Fruit fly (Drosophila melanogaster) whole organism, larva: ENCODE data around the gene CG7326.

Source experiments
- noc ChIP-seq: fragments of 200-800 bp; sonication (Bioruptor generic); optimal IDR thresholded peaks from 3 replicates; lab custom pipeline; 2019; ENCODE audit warnings: missing biosample characterization, mild to moderate bottlenecking, missing genetic modification characterization, moderate library complexity

The CG7326 gene

DNA sequence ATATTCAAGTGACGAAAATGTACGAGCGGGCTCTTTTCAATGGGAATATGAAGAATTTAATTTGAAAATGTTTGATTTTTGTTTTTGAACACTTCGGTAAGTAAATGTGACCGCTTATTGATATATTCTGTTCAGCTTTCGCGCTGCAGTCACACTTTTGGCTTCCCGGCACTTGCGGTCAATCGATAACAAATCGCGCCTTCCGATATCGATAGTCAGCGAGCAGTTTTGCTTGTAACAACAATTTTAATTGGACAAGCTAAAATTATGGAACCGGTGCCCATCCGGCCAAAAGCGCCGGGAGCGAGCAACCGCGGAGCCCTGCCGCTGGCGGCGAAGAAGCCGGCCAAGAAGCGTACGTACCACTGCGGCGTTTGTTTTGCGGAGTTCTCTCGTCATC is 33.2 kb downstream of the CG7326 start, which contains the start of gene CG7101:
CG7101 (plus strand) TSS at position 196 of the 400 bp plus-strand sequence.
- TF ChIP-seq noc (tag; lab: Kevin White, UChicago) = no peak

DNA sequence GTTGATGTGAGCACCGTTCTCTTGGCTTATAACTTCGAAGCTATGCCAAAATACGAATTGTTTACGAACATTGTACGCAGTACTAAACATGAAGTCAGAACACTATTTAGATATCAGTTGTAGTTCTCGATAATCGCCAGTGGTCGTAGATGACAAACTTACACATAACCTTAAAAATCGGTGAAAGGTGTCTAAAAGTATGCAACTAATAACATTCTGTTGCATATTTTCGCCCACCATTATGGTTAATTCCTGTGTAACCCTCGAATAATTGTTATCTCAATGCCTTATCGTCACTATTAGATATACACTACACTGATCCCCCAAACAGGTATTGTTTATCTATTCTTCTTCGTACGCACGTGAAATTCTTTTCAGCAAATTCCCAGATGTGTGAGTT is 48.6 kb downstream of the CG7326 start:
- no peak for TF ChIP-seq noc (tag; lab: Kevin White, UChicago)

DNA sequence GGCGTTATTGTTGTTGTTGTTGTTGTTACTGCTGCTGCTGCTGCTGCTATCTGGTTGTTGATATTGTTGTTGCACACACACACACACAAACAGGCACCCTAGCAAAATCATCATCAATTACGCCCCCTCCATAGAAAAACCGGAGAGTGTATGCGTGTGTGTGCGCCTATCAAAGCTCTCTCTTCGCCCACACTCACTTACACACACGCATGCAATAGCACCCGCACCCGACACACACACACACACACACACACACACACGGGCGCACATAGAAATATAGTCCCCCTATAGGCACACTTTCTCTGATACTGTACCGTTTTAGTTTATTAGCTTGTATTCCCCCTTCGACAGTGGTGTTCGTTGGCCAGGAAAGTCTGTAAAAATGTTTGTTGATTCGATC is 49.2 kb downstream of the CG7326 start:
- no peak for TF ChIP-seq noc (tag; lab: Kevin White, UChicago)

dm6 chrX:18813049-18813448 is 50.5 kb downstream of the CG7326 start, which contains the start of gene CG42450:
CG42450 (plus strand) TSS chrX:18813297.
- no peak for TF ChIP-seq noc (tag; lab: Kevin White, UChicago)

DNA sequence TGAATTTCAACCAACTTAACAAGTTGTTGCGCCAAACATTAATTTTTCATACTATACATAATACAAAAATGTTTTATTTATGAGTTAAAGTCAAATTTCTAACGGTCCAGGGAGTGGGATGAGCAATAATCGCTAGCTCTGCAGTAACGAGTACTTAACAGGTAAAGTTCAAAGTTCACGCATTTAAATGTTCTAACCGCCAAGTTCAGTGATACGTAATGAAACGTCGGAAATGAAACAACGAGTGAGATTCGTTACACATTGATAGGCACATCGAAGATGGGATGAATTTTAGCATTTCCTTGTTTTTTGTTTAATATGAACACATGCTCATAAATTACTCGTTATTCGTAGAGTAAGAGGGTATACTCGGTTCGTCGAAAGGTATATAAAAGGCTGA is 51.5 kb downstream of the CG7326 start:
- no peak for TF ChIP-seq noc (tag; lab: Kevin White, UChicago)
